Fruit fly (Drosophila melanogaster) whole organism, embryonic: ENCODE data around the gene pps.
A peak's percentile ranks its signal among the peaks of the same experiment; 100 is the strongest.

ENCODE experiments used
- CG8924 ChIP-seq: fragments of 200-800 bp; optimal IDR thresholded peaks from 3 replicates; lab custom pipeline; 2019; ENCODE audit warnings: missing biosample characterization, mild to moderate bottlenecking, missing genetic modification characterization, moderate library complexity
- Fer2 ChIP-seq: fragments of 200-800 bp; sonication (Bioruptor generic); optimal IDR thresholded peaks from 2 replicates; lab custom pipeline; 2018; ENCODE audit warnings: missing biosample characterization, mild to moderate bottlenecking, missing genetic modification characterization, moderate library complexity
- Hr78 ChIP-seq, 2 experiments: fragments of 200-800 bp in 1 of 2; fragments of >200 bp in 1 of 2; sonication (Bioruptor generic) in 1 of 2; optimal IDR thresholded peaks; 2 replicates each; lab custom pipeline; 2017 to 2019; ENCODE audit warnings: missing biosample characterization in 2 of 2, missing genetic modification characterization in 2 of 2, mild to moderate bottlenecking in 1 of 2, moderate library complexity in 1 of 2
- seq ChIP-seq: fragments of 200-800 bp; sonication (Bioruptor generic); IDR thresholded peaks from 2 replicates; pipeline ENCODE4 v1.3.6; 2022; ENCODE audit warnings: missing biosample characterization, missing genetic modification characterization
- vnd ChIP-seq: fragments of 200-800 bp; sonication (Bioruptor generic); IDR thresholded peaks from 3 replicates; pipeline ENCODE4 v1.3.6; 2022; ENCODE audit warnings: missing biosample characterization, missing genetic modification characterization; ENCODE audit not compliant: partially characterized antibody

- TF ChIP-seq Hr78 (GFP tag; optimal IDR thresholded peaks at IDR 0.05; lab: Kevin White, UChicago) (peak in 1 of 2 experiments; percentile 89), vnd (GFP tag; lab: Robert Waterston, UW) (no peak), CG8924 (tag; lab: Kevin White, UChicago) (peak; percentile 99), Fer2 (tag; lab: Kevin White, UChicago) (peak; percentile 97), seq (peak; percentile 97)
Measured at dm6 chr3R:12402935-12403334, 10.7 kb upstream of the pps start.
